Worm (Caenorhabditis elegans) whole organism, late embryonic: ENCODE data around the gene T14G8.6.

ENCODE experiments used
- C08G9.2 ChIP-seq: sonication (generic microtip); optimal IDR thresholded peaks from 2 replicates; lab custom pipeline; 2016; ENCODE audit warnings: mild to moderate bottlenecking, missing genetic modification characterization, moderate library complexity, missing compliant biosample characterization
- C38D4.7 ChIP-seq: fragments of 200-800 bp; sonication (Bioruptor generic); optimal IDR thresholded peaks from 2 replicates; lab custom pipeline; 2018; ENCODE audit warnings: mild to moderate bottlenecking, missing genetic modification characterization, moderate library complexity, missing compliant biosample characterization
- F13H6.1 ChIP-seq: sonication (generic microtip); optimal IDR thresholded peaks from 2 replicates; lab custom pipeline; 2016; ENCODE audit warnings: missing genetic modification characterization, missing compliant biosample characterization
- K02D7.2 ChIP-seq: sonication (generic microtip); optimal IDR thresholded peaks from 2 replicates; lab custom pipeline; 2017; ENCODE audit warnings: mild to moderate bottlenecking, missing genetic modification characterization, missing compliant biosample characterization
- K09A11.1 ChIP-seq: sonication (generic microtip); optimal IDR thresholded peaks from 2 replicates; lab custom pipeline; 2017; ENCODE audit warnings: antibody characterized with exemption, mild to moderate bottlenecking, missing genetic modification characterization, missing compliant biosample characterization; ENCODE audit not compliant: insufficient read depth
- T23F11.4 ChIP-seq: fragments of 200-800 bp; sonication (Bioruptor generic); optimal IDR thresholded peaks from 2 replicates; lab custom pipeline; 2018; ENCODE audit warnings: mild to moderate bottlenecking, missing genetic modification characterization, missing compliant biosample characterization
- Y22D7AL.16 ChIP-seq: sonication (generic microtip); optimal IDR thresholded peaks from 2 replicates; lab custom pipeline; 2016; ENCODE audit warnings: missing genetic modification characterization, missing compliant biosample characterization
- ahr-1 ChIP-seq: sonication (generic microtip); optimal IDR thresholded peaks from 2 replicates; lab custom pipeline; 2016; ENCODE audit warnings: missing genetic modification characterization, missing compliant biosample characterization
- ama-1 ChIP-seq: fragments of 150-350 bp; optimal IDR thresholded peaks from 2 replicates; lab custom pipeline; 2014
- ceh-14 ChIP-seq: sonication (generic microtip); optimal IDR thresholded peaks from 2 replicates; lab custom pipeline; 2016; ENCODE audit warnings: missing genotype, missing genetic modification characterization, missing compliant biosample characterization
- ceh-18 ChIP-seq: sonication (generic microtip); optimal IDR thresholded peaks from 2 replicates; lab custom pipeline; 2016; ENCODE audit warnings: missing genetic modification characterization, missing compliant biosample characterization
- ceh-19 ChIP-seq: fragments of 200-800 bp; sonication (Bioruptor generic); optimal IDR thresholded peaks from 2 replicates; lab custom pipeline; 2018; ENCODE audit warnings: mild to moderate bottlenecking, missing genetic modification characterization, missing compliant biosample characterization
- ceh-24 ChIP-seq: sonication (generic microtip); optimal IDR thresholded peaks from 2 replicates; lab custom pipeline; 2016; ENCODE audit warnings: mild to moderate bottlenecking, missing genetic modification characterization, missing compliant biosample characterization
- ceh-30 ChIP-seq: fragments of 150-350 bp; optimal IDR thresholded peaks from 2 replicates; lab custom pipeline; 2014; ENCODE audit warnings: missing biosample characterization, missing genetic modification characterization
- ceh-48 ChIP-seq: sonication (generic microtip); optimal IDR thresholded peaks from 2 replicates; lab custom pipeline; 2016; ENCODE audit warnings: missing genetic modification characterization, inconsistent platforms, missing compliant biosample characterization
- ceh-6 ChIP-seq: fragments of 200-800 bp; sonication (Bioruptor generic); optimal IDR thresholded peaks from 2 replicates; lab custom pipeline; 2018; ENCODE audit warnings: mild to moderate bottlenecking, missing genetic modification characterization, missing compliant biosample characterization
- ceh-9 ChIP-seq: sonication (generic microtip); optimal IDR thresholded peaks from 2 replicates; lab custom pipeline; 2016; ENCODE audit warnings: mild to moderate bottlenecking, missing genetic modification characterization, inconsistent platforms, missing compliant biosample characterization
- che-1 ChIP-seq: sonication (generic microtip); optimal IDR thresholded peaks from 2 replicates; lab custom pipeline; 2016; ENCODE audit warnings: mild to moderate bottlenecking, missing genetic modification characterization, missing compliant biosample characterization
- elt-2 ChIP-seq: sonication (generic microtip); optimal IDR thresholded peaks from 2 replicates; lab custom pipeline; 2016; ENCODE audit warnings: missing genetic modification reagents, missing genetic modification characterization, missing compliant biosample characterization
- eyg-1 ChIP-seq: sonication (generic microtip); optimal IDR thresholded peaks from 2 replicates; lab custom pipeline; 2016; ENCODE audit warnings: missing genotype, missing genetic modification characterization, missing compliant biosample characterization
- fax-1 ChIP-seq: sonication (generic microtip); optimal IDR thresholded peaks from 2 replicates; lab custom pipeline; 2016; ENCODE audit warnings: missing genotype, missing genetic modification characterization, missing compliant biosample characterization
- fkh-10 ChIP-seq: fragments of 150-350 bp; optimal IDR thresholded peaks from 2 replicates; lab custom pipeline; 2014; ENCODE audit warnings: missing biosample characterization, missing genetic modification reagents, missing genetic modification characterization
- gmeb-2 ChIP-seq: sonication (generic microtip); optimal IDR thresholded peaks from 2 replicates; lab custom pipeline; 2016; ENCODE audit warnings: missing genetic modification characterization, inconsistent platforms, missing compliant biosample characterization
- hlh-13 ChIP-seq: fragments of 200-800 bp; sonication (Bioruptor generic); optimal IDR thresholded peaks from 2 replicates; lab custom pipeline; 2018; ENCODE audit warnings: mild to moderate bottlenecking, missing genetic modification characterization, missing compliant biosample characterization
- hlh-15 ChIP-seq: sonication (generic microtip); optimal IDR thresholded peaks from 2 replicates; lab custom pipeline; 2016; ENCODE audit warnings: missing genetic modification characterization, missing compliant biosample characterization
- hlh-30 ChIP-seq: sonication (generic microtip); optimal IDR thresholded peaks from 2 replicates; lab custom pipeline; 2017; ENCODE audit warnings: antibody characterized with exemption, missing genetic modification characterization, missing compliant biosample characterization; ENCODE audit not compliant: insufficient read depth
- hlh-6 ChIP-seq: sonication (generic microtip); optimal IDR thresholded peaks from 2 replicates; lab custom pipeline; 2016; ENCODE audit warnings: missing genotype, missing genetic modification characterization, missing compliant biosample characterization
- hlh-8 ChIP-seq: sonication (generic microtip); optimal IDR thresholded peaks from 2 replicates; lab custom pipeline; 2016; ENCODE audit warnings: missing genotype, missing genetic modification characterization, missing compliant biosample characterization
- lin-11 ChIP-seq: fragments of 200-800 bp; sonication (Bioruptor generic); optimal IDR thresholded peaks from 2 replicates; lab custom pipeline; 2018; ENCODE audit warnings: mild to moderate bottlenecking, missing genetic modification characterization, missing compliant biosample characterization
- madf-2 ChIP-seq: sonication (generic microtip); optimal IDR thresholded peaks from 2 replicates; lab custom pipeline; 2017; ENCODE audit warnings: missing genetic modification characterization, missing compliant biosample characterization
- mec-3 ChIP-seq: sonication (generic microtip); optimal IDR thresholded peaks from 2 replicates; lab custom pipeline; 2016; ENCODE audit warnings: borderline replicate concordance, missing genetic modification characterization, missing compliant biosample characterization
- nhr-232 ChIP-seq: sonication (generic microtip); optimal IDR thresholded peaks from 2 replicates; lab custom pipeline; 2016; ENCODE audit warnings: missing genetic modification characterization, missing compliant biosample characterization
- npax-4 ChIP-seq: sonication (generic microtip); optimal IDR thresholded peaks from 2 replicates; lab custom pipeline; 2016; ENCODE audit warnings: missing genetic modification characterization, missing compliant biosample characterization
- odd-2 ChIP-seq: sonication (generic microtip); optimal IDR thresholded peaks from 2 replicates; lab custom pipeline; 2017; ENCODE audit warnings: antibody characterized with exemption, mild to moderate bottlenecking, missing genetic modification characterization, missing compliant biosample characterization
- pag-3 ChIP-seq: sonication (generic microtip); optimal IDR thresholded peaks from 2 replicates; lab custom pipeline; 2016; ENCODE audit warnings: missing compliant biosample characterization, missing genetic modification characterization, borderline replicate concordance
- pat-9 ChIP-seq: fragments of 200-800 bp; sonication (Bioruptor generic); optimal IDR thresholded peaks from 2 replicates; lab custom pipeline; 2018; ENCODE audit warnings: mild to moderate bottlenecking, missing genetic modification characterization, moderate library complexity, missing compliant biosample characterization
- pqm-1 ChIP-seq: sonication (generic microtip); optimal IDR thresholded peaks from 2 replicates; lab custom pipeline; 2016; ENCODE audit warnings: missing genetic modification characterization, missing compliant biosample characterization
- ref-2 ChIP-seq: sonication (generic microtip); optimal IDR thresholded peaks from 2 replicates; lab custom pipeline; 2016; ENCODE audit warnings: missing genetic modification characterization, missing compliant biosample characterization
- rnt-1 ChIP-seq: sonication (generic microtip); optimal IDR thresholded peaks from 2 replicates; lab custom pipeline; 2016; ENCODE audit warnings: missing genetic modification characterization, missing compliant biosample characterization
- sdc-2 ChIP-seq: sonication (generic microtip); optimal IDR thresholded peaks from 2 replicates; lab custom pipeline; 2016; ENCODE audit warnings: missing genotype, missing genetic modification characterization, missing compliant biosample characterization
- sox-4 ChIP-seq: sonication (generic microtip); optimal IDR thresholded peaks from 2 replicates; lab custom pipeline; 2017; ENCODE audit warnings: mild to moderate bottlenecking, missing genetic modification characterization, inconsistent platforms, missing compliant biosample characterization
- tbx-2 ChIP-seq: sonication (generic microtip); optimal IDR thresholded peaks from 2 replicates; lab custom pipeline; 2016; ENCODE audit warnings: missing genetic modification characterization, missing compliant biosample characterization
- unc-3 ChIP-seq, 2 experiments: fragments of 200-800 bp in 1 of 2; sonication (Bioruptor generic) in 1 of 2; sonication (generic microtip) in 1 of 2; conservative IDR thresholded peaks in 1 of 2; optimal IDR thresholded peaks in 1 of 2; 2 replicates each; pipeline versions ENCODE4 v1.3.6 to Lab custom; 2016 to 2022; ENCODE audit warnings: missing compliant biosample characterization in 2 of 2, missing genetic modification characterization in 2 of 2, missing genetic modification reagents in 1 of 2
- unc-42 ChIP-seq: sonication (generic microtip); optimal IDR thresholded peaks from 2 replicates; lab custom pipeline; 2016; ENCODE audit warnings: missing genotype, missing genetic modification characterization, missing compliant biosample characterization
- unc-86 ChIP-seq: sonication (generic microtip); optimal IDR thresholded peaks from 2 replicates; lab custom pipeline; 2016; ENCODE audit warnings: missing genetic modification characterization, missing compliant biosample characterization
- ztf-16 ChIP-seq: sonication (generic microtip); optimal IDR thresholded peaks from 2 replicates; lab custom pipeline; 2017; ENCODE audit warnings: missing genetic modification characterization, missing compliant biosample characterization

The T14G8.6 gene

ce11 chrX:12846043-12846442 is 16.6 kb downstream of the T14G8.6 start, which contains the start of gene C52G5.3:
TSS of gene C52G5.3 (minus strand) at chrX:12846143.
- TF ChIP-seq ref-2 (tag; lab: Kevin White, UChicago) (no peak), ceh-6 (GFP tag; lab: Kevin White, UChicago) (no peak), eyg-1 (tag; lab: Kevin White, UChicago) (no peak), sox-4 (tag; lab: Kevin White, UChicago) (no peak), hlh-13 (GFP tag; lab: Kevin White, UChicago) (no peak), fax-1 (tag; lab: Kevin White, UChicago) (no peak), pqm-1 (tag; lab: Kevin White, UChicago) (no peak), hlh-6 (tag; lab: Kevin White, UChicago) (no peak), ceh-24 (tag; lab: Kevin White, UChicago) (no peak), ztf-16 (tag; lab: Kevin White, UChicago) (no peak), che-1 (tag; lab: Kevin White, UChicago) (no peak), fkh-10 (GFP tag; lab: Kevin White, UChicago) (no peak), C38D4.7 (GFP tag; lab: Kevin White, UChicago) (no peak), ceh-19 (GFP tag; lab: Kevin White, UChicago) (no peak), npax-4 (tag; lab: Kevin White, UChicago) (no peak), ceh-30 (tag; lab: Kevin White, UChicago) (no peak), rnt-1 (tag; lab: Kevin White, UChicago) (no peak), Y22D7AL.16 (tag; lab: Kevin White, UChicago) (no peak)

ce11 chrX:12844170-12844569 is 18.5 kb downstream of the T14G8.6 start:
- TF ChIP-seq ceh-48 (tag; lab: Kevin White, UChicago) (no peak), ahr-1 (tag; lab: Kevin White, UChicago) (no peak)
- TF ChIP-seq, all 69 proteins: peak for 0

ce11 chrX:12843530-12843929 is 19.1 kb downstream of the T14G8.6 start:
- peak; percentile 9 for TF ChIP-seq sox-4 (tag; lab: Kevin White, UChicago)
- TF ChIP-seq npax-4 (tag; lab: Kevin White, UChicago), result no peak
- TF ChIP-seq unc-86 (tag; lab: Kevin White, UChicago), result peak; percentile 13
- TF ChIP-seq C38D4.7 (GFP tag; lab: Kevin White, UChicago), result peak; percentile 38
- TF ChIP-seq gmeb-2 (tag; lab: Kevin White, UChicago), result peak; percentile 31
- peak; percentile 59 for TF ChIP-seq elt-2 (tag; lab: Kevin White, UChicago)
- no peak for TF ChIP-seq unc-42 (tag; lab: Kevin White, UChicago)
- peak; percentile 17 for TF ChIP-seq lin-11 (tag; lab: Kevin White, UChicago)
- TF ChIP-seq ztf-16 (tag; lab: Kevin White, UChicago), result no peak
- TF ChIP-seq madf-2, result no peak
- peak; percentile 30 for TF ChIP-seq sdc-2
- no peak for TF ChIP-seq ama-1 (lab: Kevin White, UChicago)
- TF ChIP-seq mec-3, result no peak
- TF ChIP-seq Y22D7AL.16 (tag; lab: Kevin White, UChicago), result peak; percentile 20
- TF ChIP-seq ceh-19 (GFP tag; lab: Kevin White, UChicago), result no peak
- no peak for TF ChIP-seq hlh-15 (tag; lab: Kevin White, UChicago)
- no peak for TF ChIP-seq pqm-1 (tag; lab: Kevin White, UChicago)
- no peak for TF ChIP-seq hlh-8 (tag; lab: Kevin White, UChicago)
- no peak for TF ChIP-seq ceh-14 (tag; lab: Kevin White, UChicago)
- 0 out of 2 replicates have a peak, but pooled peaks have one; percentile 16 for TF ChIP-seq unc-3 (GFP tag; conservative IDR thresholded peaks at IDR 0.05; lab: Robert Waterston, UW)
- no peak for TF ChIP-seq unc-3 (tag; optimal IDR thresholded peaks at IDR 0.05; lab: Kevin White, UChicago)
- peak; percentile 33 for TF ChIP-seq nhr-232 (tag; lab: Kevin White, UChicago)
- no peak for TF ChIP-seq F13H6.1
- TF ChIP-seq ceh-9 (tag; lab: Kevin White, UChicago), result no peak
- TF ChIP-seq pat-9 (tag; lab: Kevin White, UChicago), result peak; percentile 47
- TF ChIP-seq ceh-6 (GFP tag; lab: Kevin White, UChicago), result peak; percentile 14
- no peak for TF ChIP-seq fax-1 (tag; lab: Kevin White, UChicago)
- peak; percentile 5 for TF ChIP-seq hlh-30 (tag; lab: Kevin White, UChicago)
- TF ChIP-seq T23F11.4 (GFP tag; lab: Kevin White, UChicago), result no peak
- no peak for TF ChIP-seq tbx-2 (tag; lab: Kevin White, UChicago)
- TF ChIP-seq hlh-6 (tag; lab: Kevin White, UChicago), result peak; percentile 50
- peak; percentile 11 for TF ChIP-seq K02D7.2 (tag; lab: Kevin White, UChicago)
- peak; percentile 27 for TF ChIP-seq C08G9.2
- TF ChIP-seq pag-3 (tag; lab: Kevin White, UChicago), result no peak
- no peak for TF ChIP-seq ceh-48 (tag; lab: Kevin White, UChicago)
- no peak for TF ChIP-seq odd-2 (tag; lab: Kevin White, UChicago)
- no peak for TF ChIP-seq K09A11.1 (tag; lab: Kevin White, UChicago)
- no peak for TF ChIP-seq ceh-18 (tag; lab: Kevin White, UChicago)
